Worm (Caenorhabditis elegans) whole organism, late embryonic: Measurements from ENCODE around the gene cutl-5.

ENCODE experiments used
- F13H6.1 ChIP-seq: sonication (generic microtip); optimal IDR thresholded peaks from 2 replicates; lab custom pipeline; 2016; ENCODE audit warnings: missing genetic modification characterization, missing compliant biosample characterization
- ceh-34 ChIP-seq: sonication (generic microtip); optimal IDR thresholded peaks from 2 replicates; lab custom pipeline; 2016; ENCODE audit warnings: mild to moderate bottlenecking, missing genetic modification characterization, missing compliant biosample characterization
- ceh-9 ChIP-seq: sonication (generic microtip); optimal IDR thresholded peaks from 2 replicates; lab custom pipeline; 2016; ENCODE audit warnings: mild to moderate bottlenecking, missing genetic modification characterization, inconsistent platforms, missing compliant biosample characterization
- lin-11 ChIP-seq: fragments of 200-800 bp; sonication (Bioruptor generic); optimal IDR thresholded peaks from 2 replicates; lab custom pipeline; 2018; ENCODE audit warnings: mild to moderate bottlenecking, missing genetic modification characterization, missing compliant biosample characterization
- nfya-1 ChIP-seq: sonication (generic microtip); optimal IDR thresholded peaks from 2 replicates; lab custom pipeline; 2017; ENCODE audit warnings: missing genetic modification characterization, mild to moderate bottlenecking, missing compliant biosample characterization, antibody characterized with exemption, moderate library complexity
- nhr-11 ChIP-seq: fragments of 150-350 bp; optimal IDR thresholded peaks from 2 replicates; lab custom pipeline; 2014; ENCODE audit warnings: missing biosample characterization, missing genetic modification characterization
- nhr-232 ChIP-seq: sonication (generic microtip); optimal IDR thresholded peaks from 2 replicates; lab custom pipeline; 2016; ENCODE audit warnings: missing genetic modification characterization, missing compliant biosample characterization
- pax-1 ChIP-seq: fragments of 150-350 bp; optimal IDR thresholded peaks from 2 replicates; lab custom pipeline; 2014; ENCODE audit warnings: missing biosample characterization, missing genetic modification characterization
- pqm-1 ChIP-seq: sonication (generic microtip); optimal IDR thresholded peaks from 2 replicates; lab custom pipeline; 2016; ENCODE audit warnings: missing genetic modification characterization, missing compliant biosample characterization
- tbx-2 ChIP-seq: sonication (generic microtip); optimal IDR thresholded peaks from 2 replicates; lab custom pipeline; 2016; ENCODE audit warnings: missing genetic modification characterization, missing compliant biosample characterization
- unc-42 ChIP-seq: sonication (generic microtip); optimal IDR thresholded peaks from 2 replicates; lab custom pipeline; 2016; ENCODE audit warnings: missing genotype, missing genetic modification characterization, missing compliant biosample characterization
- unc-55 ChIP-seq: sonication (generic microtip); optimal IDR thresholded peaks from 2 replicates; lab custom pipeline; 2017; ENCODE audit warnings: missing biosample characterization, missing genetic modification reagents, missing genetic modification characterization

- TF ChIP-seq pax-1 (tag; lab: Kevin White, UChicago), result no peak
- no peak for TF ChIP-seq pqm-1
- TF ChIP-seq nhr-11 (tag; lab: Kevin White, UChicago), result no peak
- no peak for TF ChIP-seq nfya-1 (tag; lab: Kevin White, UChicago)
- no peak for TF ChIP-seq unc-42 (tag; lab: Kevin White, UChicago)
- no peak for TF ChIP-seq ceh-9 (tag; lab: Kevin White, UChicago)
- TF ChIP-seq unc-55 (GFP tag; lab: Kevin White, UChicago), result no peak
- TF ChIP-seq nhr-232 (tag; lab: Kevin White, UChicago), result no peak
- TF ChIP-seq F13H6.1, result no peak
- no peak for TF ChIP-seq tbx-2
- no peak for TF ChIP-seq ceh-34 (tag; lab: Kevin White, UChicago)
- no peak for TF ChIP-seq lin-11 (tag; lab: Kevin White, UChicago)
Observed at ce11 chrII:7072315-7072589, 43.5 kb downstream of the cutl-5 start, which contains the start of gene kars-1.
